Worm (Caenorhabditis elegans): ENCODE measurements around the gene hacd-1.

The hacd-1 gene

ce11 chrV:1474486-1475125, 14.4 kb downstream of the hacd-1 start, which contains the start of the genes F53E2.2 and unc-60 (continued):
- TF ChIP-seq nhr-48 (tag; optimal IDR thresholded peaks at IDR 0.05) (peak; percentile 4), hlh-30 (tag; optimal IDR thresholded peaks at IDR 0.05; ENCODE audit: insufficient read depth) (peak; percentile 72), spr-1 (tag; optimal IDR thresholded peaks at IDR 0.05) (peak; percentile 37), vab-7 (GFP tag; IDR thresholded peaks at IDR 0.05) (0 out of 2 replicates have a peak, but pooled peaks have one; percentile 32), mep-1 (tag; optimal IDR thresholded peaks at IDR 0.05) (peak; percentile 77)

DNA sequence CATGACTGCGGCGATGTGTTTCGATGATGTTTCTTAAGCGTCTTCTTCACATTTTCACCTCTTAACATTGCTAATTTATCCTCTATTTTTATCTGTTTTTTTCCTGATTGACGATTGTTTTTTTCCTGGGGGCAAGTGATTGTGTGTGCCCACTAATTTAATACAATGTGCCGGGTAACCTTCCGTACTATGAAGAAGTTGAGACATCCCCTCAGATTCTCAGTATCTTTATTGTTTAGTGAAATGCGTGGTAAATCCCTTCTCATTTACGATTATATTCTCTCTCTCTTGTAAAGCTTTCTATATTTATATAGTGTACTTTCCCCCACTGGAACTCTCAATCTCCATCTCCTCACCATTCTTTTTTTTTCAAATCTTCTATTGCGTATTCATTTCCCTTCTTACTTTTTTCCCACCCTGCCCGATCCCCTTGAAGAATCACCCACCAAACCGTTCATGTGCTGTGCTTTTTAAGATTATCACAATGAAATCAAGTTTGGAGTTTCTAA, 16.2 kb downstream of the hacd-1 start:
- no peak for TF ChIP-seq mes-2 (tag; optimal IDR thresholded peaks at IDR 0.05; ENCODE audit: poor library complexity, severe bottlenecking)
- peak; percentile 36; the same call in 1 of the 2 replicates for TF ChIP-seq arid-1 (GFP tag; conservative IDR thresholded peaks at IDR 0.05)
- no peak for TF ChIP-seq R02D3.7 (tag; optimal IDR thresholded peaks at IDR 0.05)
- no peak for TF ChIP-seq T26A8.4 (GFP tag; IDR thresholded peaks at IDR 0.05)
- TF ChIP-seq lsy-2 (tag; optimal IDR thresholded peaks at IDR 0.05), result no peak
- TF ChIP-seq mep-1 (tag; optimal IDR thresholded peaks at IDR 0.05), result peak; percentile 1
- no peak for TF ChIP-seq ceh-44 (GFP tag; IDR thresholded peaks at IDR 0.05)
- TF ChIP-seq dpl-1 (GFP tag; optimal IDR thresholded peaks at IDR 0.05), result no peak
- TF ChIP-seq ceh-62 (tag; optimal IDR thresholded peaks at IDR 0.05), result no peak
- TF ChIP-seq ceh-20 (GFP tag; IDR thresholded peaks at IDR 0.05), result no peak
- no peak for TF ChIP-seq nhr-6 (tag; optimal IDR thresholded peaks at IDR 0.05)
- TF ChIP-seq nhr-76 (tag; optimal IDR thresholded peaks at IDR 0.05), result no peak
- TF ChIP-seq lin-38 (GFP tag; IDR thresholded peaks at IDR 0.05), result peak; percentile 47; the same call in 1 of the 2 replicates
- TF ChIP-seq dve-1 (tag; optimal IDR thresholded peaks at IDR 0.05; ENCODE audit: insufficient read depth), result no peak
- TF ChIP-seq F26F4.8 (GFP tag; conservative IDR thresholded peaks at IDR 0.05), result no peak
- TF ChIP-seq Y105C5A.15 (GFP tag; IDR thresholded peaks at IDR 0.05), result 0 out of 2 replicates have a peak, but pooled peaks have one; percentile 16

DNA sequence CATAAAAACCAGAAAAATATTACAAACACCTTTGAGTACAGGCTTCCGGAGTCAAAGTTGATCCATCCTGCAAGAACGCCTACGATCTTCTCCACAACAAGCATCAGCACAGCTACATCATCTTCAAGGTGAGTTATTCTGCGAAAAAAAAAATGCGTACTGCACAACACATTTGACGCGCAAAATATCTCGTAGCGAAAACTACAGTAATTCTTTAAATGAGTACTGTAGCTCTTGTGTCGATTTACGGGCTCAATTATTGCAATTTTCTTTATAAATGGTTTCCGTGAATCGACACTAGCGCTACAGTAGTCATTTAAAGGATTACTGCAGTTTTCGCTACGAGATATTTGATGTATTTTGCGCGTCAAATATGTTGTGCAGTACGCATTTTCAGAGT, 16.7 kb downstream of the hacd-1 start:
- TF ChIP-seq mes-2 (tag; optimal IDR thresholded peaks at IDR 0.05; ENCODE audit: poor library complexity, severe bottlenecking) (peak; percentile 4), pqm-1 (tag; optimal IDR thresholded peaks at IDR 0.05) (no peak), nhr-77 (tag; optimal IDR thresholded peaks at IDR 0.05) (no peak), ama-1 (optimal IDR thresholded peaks at IDR 0.05) (peak; percentile 21), R02D3.7 (tag; optimal IDR thresholded peaks at IDR 0.05) (no peak)

- peak in 1 of 2 experiments; percentile 1 for TF ChIP-seq daf-16 (GFP tag; optimal IDR thresholded peaks at IDR 0.05)
- no peak for TF ChIP-seq daf-16 (tag; optimal IDR thresholded peaks at IDR 0.05)
- no peak for TF ChIP-seq rbr-2 (tag; optimal IDR thresholded peaks at IDR 0.05)
- no peak for TF ChIP-seq madf-5 (GFP tag; IDR thresholded peaks at IDR 0.05)
- peak; percentile 39 for TF ChIP-seq nhr-11 (tag; optimal IDR thresholded peaks at IDR 0.05)
- TF ChIP-seq skn-1 (tag; optimal IDR thresholded peaks at IDR 0.05), result no peak
- TF ChIP-seq madf-9 (GFP tag; conservative IDR thresholded peaks at IDR 0.05), result no peak
- no peak for TF ChIP-seq zfp-3 (GFP tag; conservative IDR thresholded peaks at IDR 0.05)
These were observed 20.7 kb downstream of the hacd-1 start for ce11 chrV:1480841-1481240.

DNA sequence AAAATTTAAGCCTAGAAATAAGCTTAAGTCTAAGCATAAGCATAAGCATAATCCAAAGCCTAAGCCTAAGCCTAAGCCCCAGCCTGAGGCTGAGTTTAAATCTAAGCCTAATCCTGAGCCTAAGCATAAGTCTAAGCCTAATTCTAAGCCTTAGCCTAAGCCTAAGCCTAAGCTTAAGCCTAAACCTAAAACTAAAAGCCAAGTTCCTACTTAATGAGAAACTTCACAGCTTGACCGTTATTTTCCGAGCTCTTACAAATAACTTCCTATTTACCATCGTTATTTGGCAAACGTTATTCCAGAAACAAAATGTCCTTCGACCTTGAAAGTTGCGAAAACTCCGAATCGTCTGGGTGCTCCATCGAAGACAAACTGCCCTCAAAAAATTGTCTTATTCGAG, 21.6 kb downstream of the hacd-1 start, which contains the start of gene C38C3.4:
C38C3.4 (plus strand) TSS at position 301 of the 400 bp plus-strand sequence.
- no peak for TF ChIP-seq nhr-76 (tag; optimal IDR thresholded peaks at IDR 0.05)
- no peak for TF ChIP-seq daf-12 (tag; optimal IDR thresholded peaks at IDR 0.05)
- no peak for TF ChIP-seq aha-1 (tag)
- TF ChIP-seq lin-1 (GFP tag; IDR thresholded peaks at IDR 0.05), result no peak
- TF ChIP-seq ceh-20 (GFP tag; IDR thresholded peaks at IDR 0.05), result no peak
- no peak for TF ChIP-seq zfp-3 (GFP tag; conservative IDR thresholded peaks at IDR 0.05)
- no peak for TF ChIP-seq spr-1 (tag; optimal IDR thresholded peaks at IDR 0.05)
- no peak for TF ChIP-seq unc-39 (tag; optimal IDR thresholded peaks at IDR 0.05)
- no peak for TF ChIP-seq daf-16 (GFP tag; optimal IDR thresholded peaks at IDR 0.05)
- no peak for TF ChIP-seq daf-16 (tag; optimal IDR thresholded peaks at IDR 0.05)
- no peak for TF ChIP-seq snpc-1.2 (GFP tag; IDR thresholded peaks at IDR 0.05)
- no peak for TF ChIP-seq lim-7 (GFP tag; IDR thresholded peaks at IDR 0.05)

All from whole organism, L4 larva.